Worm (Caenorhabditis elegans) whole organism, L1 larva: Measurements from ENCODE around the gene nhr-50.

Source experiments
- C34B4.2 ChIP-seq: sonication (generic microtip); optimal IDR thresholded peaks from 2 replicates; lab custom pipeline; 2017; ENCODE audit warnings: mild to moderate bottlenecking, missing genetic modification characterization, missing compliant biosample characterization
- Y116A8C.19 ChIP-seq: sonication (generic microtip); optimal IDR thresholded peaks from 2 replicates; lab custom pipeline; 2016; ENCODE audit warnings: missing compliant biosample characterization, missing genetic modification characterization, borderline replicate concordance
- aha-1 ChIP-seq: fragments of 150-350 bp; optimal IDR thresholded peaks from 2 replicates; lab custom pipeline; 2014; ENCODE audit warnings: missing biosample characterization, missing genetic modification characterization
- alr-1 ChIP-seq: fragments of 200-800 bp; sonication (Bioruptor generic); optimal IDR thresholded peaks from 2 replicates; lab custom pipeline; 2018; ENCODE audit warnings: borderline replicate concordance, mild to moderate bottlenecking, missing genetic modification characterization, missing compliant biosample characterization
- ama-1 ChIP-seq: fragments of 150-350 bp; optimal IDR thresholded peaks from 2 replicates; lab custom pipeline; 2014
- blmp-1 ChIP-seq: fragments of 150-350 bp; optimal IDR thresholded peaks from 2 replicates; lab custom pipeline; 2014; ENCODE audit warnings: missing biosample characterization, missing genetic modification characterization
- ceh-8 ChIP-seq: fragments of 200-800 bp; sonication (Bioruptor generic); optimal IDR thresholded peaks from 2 replicates; lab custom pipeline; 2018; ENCODE audit warnings: mild to moderate bottlenecking, missing genetic modification characterization, moderate library complexity, missing compliant biosample characterization
- ceh-82 ChIP-seq, 3 experiments: fragments of 150-350 bp in 1 of 3; sonication (generic microtip) in 2 of 3; optimal IDR thresholded peaks; 2 replicates each; lab custom pipeline; 2014 to 2017; ENCODE audit warnings: missing biosample characterization in 3 of 3, missing genetic modification characterization in 3 of 3
- ceh-90 ChIP-seq: sonication (generic microtip); optimal IDR thresholded peaks from 2 replicates; lab custom pipeline; 2016; ENCODE audit warnings: missing genetic modification characterization, missing compliant biosample characterization
- ces-1 ChIP-seq: fragments of 150-350 bp; optimal IDR thresholded peaks from 2 replicates; lab custom pipeline; 2014; ENCODE audit warnings: missing biosample characterization, missing genetic modification reagents, missing genetic modification characterization
- dpl-1 ChIP-seq, 3 experiments: fragments of 150-350 bp in 2 of 3; sonication (generic microtip) in 1 of 3; optimal IDR thresholded peaks; 2 replicates each; lab custom pipeline; 2014 to 2017; ENCODE audit warnings: missing biosample characterization in 3 of 3, missing genetic modification characterization in 3 of 3, missing genetic modification reagents in 3 of 3
- efl-3 ChIP-seq: fragments of 200-800 bp; sonication (Bioruptor generic); optimal IDR thresholded peaks from 2 replicates; lab custom pipeline; 2018; ENCODE audit warnings: mild to moderate bottlenecking, missing genetic modification characterization, missing compliant biosample characterization
- egl-13 ChIP-seq: sonication (generic microtip); optimal IDR thresholded peaks from 2 replicates; lab custom pipeline; 2016; ENCODE audit warnings: missing genotype, missing genetic modification reagents, missing genetic modification characterization, missing compliant biosample characterization
- egl-27 ChIP-seq, 2 experiments: fragments of 150-350 bp in 1 of 2; sonication (generic microtip); optimal IDR thresholded peaks; 3 replicates each; lab custom pipeline; 2017 to 2018; ENCODE audit warnings: missing biosample characterization in 2 of 2, missing genetic modification characterization in 2 of 2, missing genetic modification reagents in 2 of 2
- elt-2 ChIP-seq: sonication (generic microtip); optimal IDR thresholded peaks from 2 replicates; lab custom pipeline; 2016; ENCODE audit warnings: missing genetic modification characterization, mild to moderate bottlenecking, inconsistent platforms, missing compliant biosample characterization, missing genetic modification reagents
- elt-3 ChIP-seq, 6 experiments: fragments of 150-350 bp in 1 of 6; sonication (generic microtip); optimal IDR thresholded peaks; 2 replicates each; lab custom pipeline; 2017 to 2018; ENCODE audit warnings: missing biosample characterization in 6 of 6, missing genetic modification characterization in 6 of 6, inconsistent platforms in 1 of 6
- ets-5 ChIP-seq: fragments of 200-800 bp; sonication (Bioruptor generic); IDR thresholded peaks from 2 replicates; pipeline ENCODE4 v1.3.6; 2022; ENCODE audit warnings: missing genetic modification characterization, missing compliant biosample characterization
- fkh-10 ChIP-seq: sonication (generic microtip); optimal IDR thresholded peaks from 2 replicates; lab custom pipeline; 2017; ENCODE audit warnings: missing biosample characterization, missing genetic modification reagents, missing genetic modification characterization
- hpl-2 ChIP-seq: fragments of 150-350 bp; optimal IDR thresholded peaks from 2 replicates; lab custom pipeline; 2014; ENCODE audit warnings: missing biosample characterization, missing genetic modification reagents, missing genetic modification characterization
- lin-14 ChIP-seq: fragments of 200-800 bp; sonication (Bioruptor generic); optimal IDR thresholded peaks from 2 replicates; lab custom pipeline; 2018; ENCODE audit warnings: mild to moderate bottlenecking, missing genetic modification characterization, moderate library complexity, missing compliant biosample characterization
- lin-15B ChIP-seq: fragments of 150-350 bp; sonication (generic microtip); optimal IDR thresholded peaks from 3 replicates; lab custom pipeline; 2014; ENCODE audit warnings: missing biosample characterization, missing genetic modification characterization
- lir-3 ChIP-seq: sonication (generic microtip); optimal IDR thresholded peaks from 2 replicates; lab custom pipeline; 2016; ENCODE audit warnings: mild to moderate bottlenecking, missing genetic modification characterization, moderate library complexity, missing compliant biosample characterization; ENCODE audit not compliant: poor library complexity
- lsy-2 ChIP-seq, 2 experiments: fragments of 150-350 bp; optimal IDR thresholded peaks; 2 replicates each; lab custom pipeline; 2014; ENCODE audit warnings: missing biosample characterization in 2 of 2, missing genetic modification characterization in 2 of 2
- mdl-1 ChIP-seq, 2 experiments: fragments of 150-350 bp; optimal IDR thresholded peaks; 2 replicates each; lab custom pipeline; 2014 to 2017; ENCODE audit warnings: missing biosample characterization in 2 of 2, missing genetic modification characterization in 2 of 2, inconsistent platforms in 1 of 2
- mef-2 ChIP-seq: fragments of 150-350 bp; optimal IDR thresholded peaks from 2 replicates; lab custom pipeline; 2014; ENCODE audit warnings: missing biosample characterization, missing genetic modification characterization
- mep-1 ChIP-seq: fragments of 150-350 bp; optimal IDR thresholded peaks from 2 replicates; lab custom pipeline; 2014; ENCODE audit warnings: missing biosample characterization, missing genetic modification characterization
- nhr-11 ChIP-seq: fragments of 150-350 bp; optimal IDR thresholded peaks from 2 replicates; lab custom pipeline; 2014; ENCODE audit warnings: missing biosample characterization, missing genetic modification characterization
- nhr-12 ChIP-seq: sonication (generic microtip); optimal IDR thresholded peaks from 2 replicates; lab custom pipeline; 2017; ENCODE audit warnings: missing biosample characterization, missing genetic modification characterization
- nhr-20 ChIP-seq: sonication (generic microtip); optimal IDR thresholded peaks from 2 replicates; lab custom pipeline; 2016; ENCODE audit warnings: mild to moderate bottlenecking, missing genetic modification characterization, missing compliant biosample characterization
- nhr-237 ChIP-seq: fragments of 150-350 bp; optimal IDR thresholded peaks from 2 replicates; lab custom pipeline; 2014; ENCODE audit warnings: missing biosample characterization, missing genetic modification characterization
- nhr-71 ChIP-seq: sonication (generic microtip); optimal IDR thresholded peaks from 2 replicates; lab custom pipeline; 2016; ENCODE audit warnings: mild to moderate bottlenecking, missing genetic modification characterization, moderate library complexity, missing compliant biosample characterization
- nhr-85 ChIP-seq: sonication (generic microtip); peaks from one replicate; lab custom pipeline; 2016; ENCODE audit warnings: missing genetic modification characterization, inconsistent platforms, missing compliant biosample characterization
- nhr-90 ChIP-seq: sonication (generic microtip); optimal IDR thresholded peaks from 2 replicates; lab custom pipeline; 2016; ENCODE audit warnings: mild to moderate bottlenecking, missing genetic modification characterization, missing compliant biosample characterization; ENCODE audit not compliant: poor library complexity
- pag-3 ChIP-seq: sonication (generic microtip); optimal IDR thresholded peaks from 2 replicates; lab custom pipeline; 2017; ENCODE audit warnings: missing genetic modification characterization, mild to moderate bottlenecking, missing compliant biosample characterization, antibody characterized with exemption, borderline replicate concordance; ENCODE audit not compliant: insufficient read depth
- pqm-1 ChIP-seq: sonication (generic microtip); optimal IDR thresholded peaks from 3 replicates; lab custom pipeline; 2017; ENCODE audit warnings: missing biosample characterization, missing genetic modification characterization
- rnt-1 ChIP-seq: sonication (generic microtip); optimal IDR thresholded peaks from 2 replicates; lab custom pipeline; 2016; ENCODE audit warnings: mild to moderate bottlenecking, missing genetic modification characterization, moderate library complexity, missing compliant biosample characterization
- skn-1 ChIP-seq: fragments of 150-350 bp; optimal IDR thresholded peaks from 2 replicates; lab custom pipeline; 2014; ENCODE audit warnings: missing biosample characterization, missing genetic modification characterization
- snpc-4 ChIP-seq: fragments of 150-350 bp; optimal IDR thresholded peaks from 2 replicates; lab custom pipeline; 2014; ENCODE audit warnings: missing biosample characterization, missing genetic modification characterization
- snu-23 ChIP-seq: sonication (generic microtip); optimal IDR thresholded peaks from 2 replicates; lab custom pipeline; 2016; ENCODE audit warnings: missing genetic modification characterization, missing compliant biosample characterization
- sox-4 ChIP-seq: sonication (generic microtip); optimal IDR thresholded peaks from 2 replicates; lab custom pipeline; 2016; ENCODE audit warnings: missing genetic modification characterization, missing compliant biosample characterization
- sup-37 ChIP-seq: fragments of 200-800 bp; sonication (Bioruptor generic); optimal IDR thresholded peaks from 2 replicates; lab custom pipeline; 2018; ENCODE audit warnings: mild to moderate bottlenecking, missing genetic modification characterization, missing compliant biosample characterization
- swsn-7 ChIP-seq: sonication (generic microtip); optimal IDR thresholded peaks from 2 replicates; lab custom pipeline; 2016; ENCODE audit warnings: missing genetic modification characterization, missing compliant biosample characterization
- tlp-1 ChIP-seq: fragments of 150-350 bp; optimal IDR thresholded peaks from 2 replicates; lab custom pipeline; 2014; ENCODE audit warnings: missing biosample characterization, missing genetic modification characterization
- unc-30 ChIP-seq: sonication (generic microtip); optimal IDR thresholded peaks from 2 replicates; lab custom pipeline; 2017; ENCODE audit warnings: missing biosample characterization, missing genetic modification characterization
- unc-62 ChIP-seq: fragments of 150-350 bp; optimal IDR thresholded peaks from 2 replicates; lab custom pipeline; 2014; ENCODE audit warnings: missing biosample characterization, missing genetic modification reagents, missing genetic modification characterization
- vab-15 ChIP-seq: sonication (generic microtip); optimal IDR thresholded peaks from 2 replicates; lab custom pipeline; 2017; ENCODE audit warnings: missing genotype, mild to moderate bottlenecking, missing genetic modification characterization, missing compliant biosample characterization
- zag-1 ChIP-seq: fragments of 150-350 bp; optimal IDR thresholded peaks from 2 replicates; lab custom pipeline; 2014; ENCODE audit warnings: missing biosample characterization, missing genetic modification characterization
- zip-4 ChIP-seq: fragments of 200-800 bp; sonication (Bioruptor generic); optimal IDR thresholded peaks from 2 replicates; lab custom pipeline; 2018; ENCODE audit warnings: mild to moderate bottlenecking, missing genetic modification characterization, moderate library complexity, missing compliant biosample characterization
- ztf-11 ChIP-seq, 2 experiments: sonication (generic microtip); optimal IDR thresholded peaks; 2 replicates each; lab custom pipeline; 2016 to 2017; ENCODE audit warnings: missing genetic modification characterization in 2 of 2, missing biosample characterization in 1 of 2, missing compliant biosample characterization in 1 of 2
- ztf-4 ChIP-seq: fragments of 150-350 bp; optimal IDR thresholded peaks from 2 replicates; lab custom pipeline; 2014; ENCODE audit warnings: missing biosample characterization, missing genetic modification characterization

The nhr-50 gene

ce11 chrV:16000433-16000832 is at the start of gene nhr-50 (continued):
- TF ChIP-seq snpc-4 (tag; lab: Kevin White, UChicago), result peak; percentile 5
- TF ChIP-seq nhr-237 (tag; lab: Kevin White, UChicago), result peak; percentile 18
- TF ChIP-seq pag-3 (tag; lab: Kevin White, UChicago), result no peak
- TF ChIP-seq ztf-11 (tag; optimal IDR thresholded peaks at IDR 0.05; lab: Kevin White, UChicago), result no peak
- TF ChIP-seq tlp-1 (tag; lab: Kevin White, UChicago), result no peak
- TF ChIP-seq lin-15B (tag; lab: Kevin White, UChicago), result no peak
- TF ChIP-seq alr-1 (tag; lab: Kevin White, UChicago), result no peak
- no peak for TF ChIP-seq Y116A8C.19 (tag; lab: Kevin White, UChicago)
- TF ChIP-seq aha-1 (tag; lab: Kevin White, UChicago), result no peak
- peak; percentile 25 for TF ChIP-seq mep-1
- TF ChIP-seq swsn-7 (tag; lab: Kevin White, UChicago), result peak; percentile 36
- no peak for TF ChIP-seq hpl-2
- TF ChIP-seq nhr-20, result peak; percentile 70
- no peak for TF ChIP-seq ztf-4
- peak; percentile 2 to 43 for TF ChIP-seq lsy-2 (tag; optimal IDR thresholded peaks at IDR 0.05; lab: Kevin White, UChicago)
- no peak for TF ChIP-seq sup-37 (GFP tag; lab: Kevin White, UChicago)
- TF ChIP-seq vab-15 (tag; lab: Kevin White, UChicago), result no peak
- TF ChIP-seq ama-1 (lab: Kevin White, UChicago), result no peak
- peak; percentile 36 for TF ChIP-seq nhr-90 (tag; lab: Kevin White, UChicago)
- peak; percentile 84 for TF ChIP-seq lin-14 (GFP tag; lab: Kevin White, UChicago)
- TF ChIP-seq ets-5, result no peak
- TF ChIP-seq sox-4 (tag; lab: Kevin White, UChicago), result peak; percentile 7
- no peak for TF ChIP-seq mef-2
- no peak for TF ChIP-seq zag-1 (tag; lab: Kevin White, UChicago)
- TF ChIP-seq mdl-1 (tag; optimal IDR thresholded peaks at IDR 0.05; lab: Kevin White, UChicago), result peak in 1 of 2 experiments; percentile 53
- peak; percentile 85 for TF ChIP-seq nhr-85 (tag; lab: Kevin White, UChicago)
- peak; percentile 83 for TF ChIP-seq elt-2 (tag; lab: Kevin White, UChicago)
- peak; percentile 46 for TF ChIP-seq snu-23 (GFP tag; lab: Kevin White, UChicago)
- no peak for TF ChIP-seq nhr-11
- peak in 2 of 3 experiments; percentile 16 to 49 for TF ChIP-seq ceh-82 (tag; optimal IDR thresholded peaks at IDR 0.05; lab: Kevin White, UChicago)
- TF ChIP-seq egl-13, result no peak

ce11 chrV:16049177-16049576 is 48.7 kb upstream of the nhr-50 start, which contains the start of gene best-12:
TSS of gene best-12 (plus strand) at chrV:16049477.
- TF ChIP-seq pqm-1 (tag; lab: Kevin White, UChicago) (no peak), egl-13 (no peak), ces-1 (GFP tag; lab: Kevin White, UChicago) (no peak), dpl-1 (GFP tag; optimal IDR thresholded peaks at IDR 0.05; lab: Kevin White, UChicago) (no peak), unc-62 (no peak), nhr-12 (tag; lab: Kevin White, UChicago) (no peak), mef-2 (no peak), efl-3 (GFP tag; lab: Kevin White, UChicago) (no peak), ceh-8 (GFP tag; lab: Kevin White, UChicago) (no peak), fkh-10 (no peak), rnt-1 (no peak)
- TF ChIP-seq, all 84 proteins: peak for 0

ce11 chrV:16047508-16047907 is 47.1 kb upstream of the nhr-50 start, which contains the start of gene str-198:
TSS of gene str-198 (plus strand) at chrV:16047808.
- no peak for TF ChIP-seq egl-27 (tag; optimal IDR thresholded peaks at IDR 0.05; lab: Kevin White, UChicago)
- TF ChIP-seq ces-1 (GFP tag; lab: Kevin White, UChicago), result no peak
- no peak for TF ChIP-seq nhr-85 (tag; lab: Kevin White, UChicago)
- TF ChIP-seq dpl-1 (GFP tag; optimal IDR thresholded peaks at IDR 0.05; lab: Kevin White, UChicago), result no peak
- no peak for TF ChIP-seq unc-30 (tag; lab: Kevin White, UChicago)
- no peak for TF ChIP-seq nhr-71
- no peak for TF ChIP-seq pag-3 (tag; lab: Kevin White, UChicago)
- TF ChIP-seq zip-4 (GFP tag; lab: Kevin White, UChicago), result no peak
- TF ChIP-seq ceh-90 (tag; lab: Kevin White, UChicago), result no peak
- no peak for TF ChIP-seq elt-3 (tag; optimal IDR thresholded peaks at IDR 0.05; lab: Kevin White, UChicago)
- no peak for TF ChIP-seq mdl-1 (tag; optimal IDR thresholded peaks at IDR 0.05; lab: Kevin White, UChicago)
- TF ChIP-seq efl-3 (GFP tag; lab: Kevin White, UChicago), result no peak
- no peak for TF ChIP-seq snpc-4 (tag; lab: Kevin White, UChicago)
- TF ChIP-seq blmp-1 (tag; lab: Kevin White, UChicago), result no peak
- no peak for TF ChIP-seq mep-1
- no peak for TF ChIP-seq lir-3
- TF ChIP-seq skn-1 (tag; lab: Kevin White, UChicago), result no peak
- TF ChIP-seq nhr-237 (tag; lab: Kevin White, UChicago), result no peak
- TF ChIP-seq C34B4.2 (tag; lab: Kevin White, UChicago), result no peak
- TF ChIP-seq, all 84 proteins: peak for 0
